Worm (Caenorhabditis elegans): ENCODE measurements around the gene T01C3.2.

ce11 chrV:15015799-15016198 lies 24.8 kb downstream of the T01C3.2 start:
- TF ChIP-seq scrt-1 (GFP tag; IDR thresholded peaks at IDR 0.05) (no peak), ceh-13 (GFP tag; optimal IDR thresholded peaks at IDR 0.05) (no peak), tra-4 (tag; optimal IDR thresholded peaks at IDR 0.05) (no peak), ets-7 (tag; optimal IDR thresholded peaks at IDR 0.05) (no peak), tbx-37 (GFP tag; conservative IDR thresholded peaks at IDR 0.05) (no peak), flt-1 (GFP tag; IDR thresholded peaks at IDR 0.05) (no peak), sea-1 (GFP tag; conservative IDR thresholded peaks at IDR 0.05) (no peak)
